Worm (Caenorhabditis elegans) whole organism, L4/young adult: ENCODE results near the gene cdh-5.

Experiments
- W03F9.2 ChIP-seq: fragments of 150-350 bp; optimal IDR thresholded peaks from 2 replicates; lab custom pipeline; 2014; ENCODE audit warnings: missing biosample characterization, missing genetic modification characterization
- dao-5 ChIP-seq: sonication (generic microtip); optimal IDR thresholded peaks from 2 replicates; lab custom pipeline; 2016; ENCODE audit warnings: missing genotype, missing genetic modification characterization, moderate library complexity, missing compliant biosample characterization
- him-1 ChIP-seq: sonication (generic microtip); optimal IDR thresholded peaks from 2 replicates; lab custom pipeline; 2016; ENCODE audit warnings: missing genotype, missing genetic modification reagents, missing genetic modification characterization, missing compliant biosample characterization

DNA sequence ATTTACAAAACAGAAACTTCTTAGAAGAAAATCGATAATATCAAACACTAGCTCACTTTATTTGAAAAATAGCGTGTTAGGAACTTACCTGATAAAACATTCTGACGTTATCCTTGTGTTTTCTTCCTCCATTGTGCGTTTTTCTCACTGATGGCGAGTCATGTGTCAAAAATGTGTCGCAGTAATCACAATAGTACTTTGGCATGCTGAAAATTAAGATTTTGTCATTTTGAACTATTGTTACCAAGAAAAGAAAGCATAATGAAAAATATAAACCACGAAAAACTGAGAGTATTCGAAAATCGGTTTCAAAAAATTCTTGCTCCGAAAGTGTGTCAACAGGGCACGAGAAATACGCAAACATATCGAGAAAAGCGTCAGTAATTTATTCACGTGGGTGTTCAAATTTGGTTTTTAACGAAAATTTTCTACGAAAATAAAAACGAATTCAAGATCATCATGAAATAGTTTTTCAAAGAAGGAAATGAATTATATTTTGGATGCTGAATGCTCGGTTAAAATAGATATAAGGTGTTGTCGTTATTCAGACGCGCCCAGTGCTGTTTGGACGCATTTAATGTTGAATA is 19.0 kb downstream of the cdh-5 start, which contains the start of gene snrp-3:
- no peak for TF ChIP-seq him-1 (tag; lab: Kevin White, UChicago)
- TF ChIP-seq W03F9.2: peak; percentile 85
- no peak for TF ChIP-seq dao-5 (tag; lab: Kevin White, UChicago)
